Worm (Caenorhabditis elegans) whole organism, L1 larva: ENCODE data around the gene fbxc-39.

ENCODE experiments used
- blmp-1 ChIP-seq: fragments of 150-350 bp; optimal IDR thresholded peaks from 2 replicates; lab custom pipeline; 2014; ENCODE audit warnings: missing biosample characterization, missing genetic modification characterization
- ceh-82 ChIP-seq, 3 experiments: fragments of 150-350 bp in 1 of 3; sonication (generic microtip) in 2 of 3; optimal IDR thresholded peaks; 2 replicates each; lab custom pipeline; 2014 to 2017; ENCODE audit warnings: missing biosample characterization in 3 of 3, missing genetic modification characterization in 3 of 3
- egl-27 ChIP-seq, 2 experiments: fragments of 150-350 bp in 1 of 2; sonication (generic microtip); optimal IDR thresholded peaks; 3 replicates each; lab custom pipeline; 2017 to 2018; ENCODE audit warnings: missing biosample characterization in 2 of 2, missing genetic modification characterization in 2 of 2, missing genetic modification reagents in 2 of 2
- elt-3 ChIP-seq, 6 experiments: fragments of 150-350 bp in 1 of 6; sonication (generic microtip); optimal IDR thresholded peaks; 2 replicates each; lab custom pipeline; 2017 to 2018; ENCODE audit warnings: missing biosample characterization in 6 of 6, missing genetic modification characterization in 6 of 6, inconsistent platforms in 1 of 6
- lin-13 ChIP-seq: fragments of 150-350 bp; optimal IDR thresholded peaks from 2 replicates; lab custom pipeline; 2014; ENCODE audit warnings: missing biosample characterization, missing genetic modification reagents, missing genetic modification characterization
- lin-39 ChIP-seq: fragments of 150-350 bp; optimal IDR thresholded peaks from 2 replicates; lab custom pipeline; 2014; ENCODE audit warnings: missing biosample characterization, missing genetic modification reagents, missing genetic modification characterization
- skn-1 ChIP-seq: fragments of 150-350 bp; optimal IDR thresholded peaks from 2 replicates; lab custom pipeline; 2014; ENCODE audit warnings: missing biosample characterization, missing genetic modification characterization
- snpc-4 ChIP-seq: fragments of 150-350 bp; optimal IDR thresholded peaks from 2 replicates; lab custom pipeline; 2014; ENCODE audit warnings: missing biosample characterization, missing genetic modification characterization
- unc-86 ChIP-seq: sonication (generic microtip); optimal IDR thresholded peaks from 2 replicates; lab custom pipeline; 2016; ENCODE audit warnings: missing genetic modification characterization, missing compliant biosample characterization
- ztf-11 ChIP-seq, 2 experiments: sonication (generic microtip); optimal IDR thresholded peaks; 2 replicates each; lab custom pipeline; 2016 to 2017; ENCODE audit warnings: missing genetic modification characterization in 2 of 2, missing biosample characterization in 1 of 2, missing compliant biosample characterization in 1 of 2
- ztf-4 ChIP-seq: fragments of 150-350 bp; optimal IDR thresholded peaks from 2 replicates; lab custom pipeline; 2014; ENCODE audit warnings: missing biosample characterization, missing genetic modification characterization

- no peak for TF ChIP-seq ztf-11 (tag; optimal IDR thresholded peaks at IDR 0.05; lab: Kevin White, UChicago)
- TF ChIP-seq blmp-1 (tag; lab: Kevin White, UChicago), result no peak
- TF ChIP-seq elt-3 (tag; optimal IDR thresholded peaks at IDR 0.05; lab: Kevin White, UChicago), result no peak
- TF ChIP-seq ztf-4 (tag; lab: Kevin White, UChicago), result no peak
- TF ChIP-seq snpc-4 (tag; lab: Kevin White, UChicago), result no peak
- TF ChIP-seq lin-39 (tag; lab: Kevin White, UChicago), result no peak
- TF ChIP-seq ceh-82 (tag; optimal IDR thresholded peaks at IDR 0.05; lab: Kevin White, UChicago), result no peak
- no peak for TF ChIP-seq skn-1
- no peak for TF ChIP-seq lin-13 (GFP tag; lab: Kevin White, UChicago)
- no peak for TF ChIP-seq egl-27 (tag; optimal IDR thresholded peaks at IDR 0.05; lab: Kevin White, UChicago)
- no peak for TF ChIP-seq unc-86 (tag; lab: Kevin White, UChicago)
Observed at ce11 chrII:1040464-1040863, 51.9 kb downstream of the fbxc-39 start, which contains the start of gene fbxb-39.
